Worm (Caenorhabditis elegans) whole organism, L2 larva: ENCODE measurements around the gene ZK593.3.

Experiments
- C34F6.9 ChIP-seq: fragments of 150-350 bp; optimal IDR thresholded peaks from 2 replicates; lab custom pipeline; 2014; ENCODE audit warnings: missing biosample characterization, missing genetic modification characterization
- ZK546.5 ChIP-seq: sonication (generic microtip); optimal IDR thresholded peaks from 2 replicates; lab custom pipeline; 2017; ENCODE audit warnings: missing biosample characterization, missing genetic modification characterization
- elt-3 ChIP-seq: sonication (generic microtip); optimal IDR thresholded peaks from 2 replicates; lab custom pipeline; 2017; ENCODE audit warnings: missing biosample characterization, missing genetic modification characterization
- lin-11 ChIP-seq: fragments of 150-350 bp; sonication (generic microtip); optimal IDR thresholded peaks from 2 replicates; lab custom pipeline; 2014; ENCODE audit warnings: missing biosample characterization, missing genetic modification characterization, inconsistent platforms, mixed read lengths
- lin-39 ChIP-seq: fragments of 150-350 bp; optimal IDR thresholded peaks from 2 replicates; lab custom pipeline; 2014; ENCODE audit warnings: missing biosample characterization, missing genetic modification reagents, missing genetic modification characterization
- nhr-237 ChIP-seq: fragments of 150-350 bp; optimal IDR thresholded peaks from 2 replicates; lab custom pipeline; 2014; ENCODE audit warnings: missing biosample characterization, missing genetic modification characterization
- nhr-25 ChIP-seq: fragments of 150-350 bp; sonication (generic microtip); optimal IDR thresholded peaks from 3 replicates; lab custom pipeline; 2014; ENCODE audit warnings: missing biosample characterization, missing genetic modification characterization
- snpc-4 ChIP-seq: fragments of 150-350 bp; optimal IDR thresholded peaks from 2 replicates; lab custom pipeline; 2014; ENCODE audit warnings: missing biosample characterization, missing genetic modification characterization
- unc-55 ChIP-seq: fragments of 150-350 bp; sonication (generic microtip); optimal IDR thresholded peaks from 3 replicates; lab custom pipeline; 2014; ENCODE audit warnings: missing biosample characterization, missing genetic modification reagents, missing genetic modification characterization
- unc-62 ChIP-seq: fragments of 150-350 bp; optimal IDR thresholded peaks from 2 replicates; lab custom pipeline; 2014; ENCODE audit warnings: missing biosample characterization, missing genetic modification reagents, missing genetic modification characterization

ce11 chrIV:10913081-10913480, 2.4 kb upstream of the ZK593.3 start, which contains the start of gene ZK593.2:
- no peak for TF ChIP-seq elt-3
- no peak for TF ChIP-seq lin-11 (tag; lab: Kevin White, UChicago)
- no peak for TF ChIP-seq C34F6.9 (tag; lab: Kevin White, UChicago)
- TF ChIP-seq lin-39, result no peak
- no peak for TF ChIP-seq unc-62
- TF ChIP-seq snpc-4 (tag; lab: Kevin White, UChicago), result no peak
- TF ChIP-seq unc-55 (GFP tag; lab: Kevin White, UChicago), result no peak
- TF ChIP-seq ZK546.5 (tag; lab: Kevin White, UChicago), result no peak
- TF ChIP-seq nhr-25 (tag; lab: Kevin White, UChicago), result no peak
- no peak for TF ChIP-seq nhr-237 (tag; lab: Kevin White, UChicago)
